Worm (Caenorhabditis elegans): ENCODE results near the gene C27D9.2.

Gene C27D9.2

ce11 chrII:4745281-4745680, 11.4 kb downstream of the C27D9.2 start:
- TF ChIP-seq C06A6.2 (GFP tag; conservative IDR thresholded peaks at IDR 0.05) (no peak; the same call in 1 of the 2 replicates), unc-130 (GFP tag; optimal IDR thresholded peaks at IDR 0.05) (no peak), ztf-26 (tag; optimal IDR thresholded peaks at IDR 0.05) (peak; percentile 76), lin-40 (tag; optimal IDR thresholded peaks at IDR 0.05) (peak; percentile 43), Y53G8AR.9 (GFP tag; conservative IDR thresholded peaks at IDR 0.05) (0 out of 2 replicates have a peak, but pooled peaks have one; percentile 45), tbp1 (GFP tag; optimal IDR thresholded peaks at IDR 0.05) (peak; percentile 28), bed-1 (GFP tag; IDR thresholded peaks at IDR 0.05) (no peak), rec-8 (tag; optimal IDR thresholded peaks at IDR 0.05) (no peak), ztf-18 (tag; optimal IDR thresholded peaks at IDR 0.05) (no peak), lin-54 (GFP tag; optimal IDR thresholded peaks at IDR 0.05) (peak; percentile 13), dox-1 (GFP tag; IDR thresholded peaks at IDR 0.05) (no peak), ztf-6 (GFP tag; IDR thresholded peaks at IDR 0.05) (no peak), akir-1 (GFP tag; optimal IDR thresholded peaks at IDR 0.05) (no peak), cebp-1 (GFP tag; IDR thresholded peaks at IDR 0.05) (no peak), cebp-1 (tag; optimal IDR thresholded peaks at IDR 0.05) (peak; percentile 31), Y95B8A.8 (GFP tag; IDR thresholded peaks at IDR 0.05) (no peak)

- no peak for TF ChIP-seq lsy-27 (tag; optimal IDR thresholded peaks at IDR 0.05; ENCODE audit: borderline replicate concordance, insufficient read depth)
- 0 out of 2 replicates have a peak, but pooled peaks have one; percentile 43 for TF ChIP-seq Y56A3A.18 (GFP tag; IDR thresholded peaks at IDR 0.05)
- TF ChIP-seq attf-6 (GFP tag; IDR thresholded peaks at IDR 0.05) = no peak
- peak; percentile 49 for TF ChIP-seq ama-1 (optimal IDR thresholded peaks at IDR 0.05)
- TF ChIP-seq ama-1 (GFP tag; optimal IDR thresholded peaks at IDR 0.05) = no peak
- TF ChIP-seq cebp-1 (GFP tag; IDR thresholded peaks at IDR 0.05) = no peak
- TF ChIP-seq cebp-1 (tag; optimal IDR thresholded peaks at IDR 0.05) = peak; percentile 0
- peak; percentile 45 for TF ChIP-seq nhr-80 (tag; optimal IDR thresholded peaks at IDR 0.05)
- TF ChIP-seq madf-8 (GFP tag; conservative IDR thresholded peaks at IDR 0.05) = no peak
- peak; percentile 20; the same call in 1 of the 2 replicates for TF ChIP-seq madf-6 (GFP tag; IDR thresholded peaks at IDR 0.05)
- TF ChIP-seq hmg-1.2 (GFP tag; IDR thresholded peaks at IDR 0.05) = 0 out of 2 replicates have a peak, but pooled peaks have one; percentile 7
Measured at ce11 chrII:4741527-4742187, 15.0 kb downstream of the C27D9.2 start, which contains the start of gene acs-11. acs-11 (plus strand) TSS chrII:4742137.

DNA sequence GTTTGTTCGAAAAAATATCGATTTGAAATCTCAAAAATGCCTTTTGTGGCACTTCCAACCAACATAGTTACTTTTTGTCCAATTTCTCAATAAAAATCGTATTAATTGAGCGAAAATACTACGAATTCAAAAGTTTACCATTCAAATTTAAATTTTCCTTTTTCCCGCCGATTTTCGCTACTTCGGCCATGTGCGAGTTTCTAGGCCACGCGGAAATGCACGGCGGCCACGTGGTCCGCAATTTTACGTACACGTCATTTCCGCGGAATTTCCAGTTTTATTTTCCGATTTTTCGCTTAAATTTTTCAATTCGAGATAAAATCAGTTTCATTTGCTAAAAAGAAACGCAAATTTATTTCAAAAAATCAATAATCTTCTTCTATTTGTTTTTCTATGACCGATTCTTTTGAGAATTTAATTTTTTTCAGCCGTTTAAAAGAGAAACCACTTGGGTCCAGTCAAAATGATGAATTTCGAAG, 16.6 kb downstream of the C27D9.2 start, which contains the start of gene eas-1:
Gene eas-1 (plus strand): TSS at position 429 of the 479 bp plus-strand sequence.
- TF ChIP-seq tlf-1 (GFP tag; optimal IDR thresholded peaks at IDR 0.05) = peak; percentile 20
- no peak for TF ChIP-seq hlh-26 (GFP tag; conservative IDR thresholded peaks at IDR 0.05)
- no peak for TF ChIP-seq C17E4.6 (GFP tag; IDR thresholded peaks at IDR 0.05)
- TF ChIP-seq pbrm-1 (GFP tag; IDR thresholded peaks at IDR 0.05) = peak; percentile 53; the same call in 1 of the 2 replicates
- no peak for TF ChIP-seq ceh-79 (tag; optimal IDR thresholded peaks at IDR 0.05)
- no peak for TF ChIP-seq fkh-3 (tag; optimal IDR thresholded peaks at IDR 0.05)
- TF ChIP-seq B0336.3 (GFP tag; IDR thresholded peaks at IDR 0.05) = no peak
- TF ChIP-seq athp-1 (tag; optimal IDR thresholded peaks at IDR 0.05) = peak; percentile 33
- no peak for TF ChIP-seq Y53G8AR.9 (GFP tag; conservative IDR thresholded peaks at IDR 0.05)
- peak; percentile 27 for TF ChIP-seq nhr-80 (tag; optimal IDR thresholded peaks at IDR 0.05)
- 0 out of 2 replicates have a peak, but pooled peaks have one; percentile 23 for TF ChIP-seq hmg-1.2 (GFP tag; IDR thresholded peaks at IDR 0.05)
- TF ChIP-seq chd-7 (tag; optimal IDR thresholded peaks at IDR 0.05) = peak; percentile 24
- peak; percentile 8 for TF ChIP-seq F22D6.2 (tag; optimal IDR thresholded peaks at IDR 0.05)
- no peak for TF ChIP-seq zfh-2 (GFP tag; conservative IDR thresholded peaks at IDR 0.05)
- TF ChIP-seq nfyb-1 (GFP tag; IDR thresholded peaks at IDR 0.05) = no peak
- TF ChIP-seq gei-17 (GFP tag; optimal IDR thresholded peaks at IDR 0.05) = no peak
- no peak for TF ChIP-seq die-1 (tag; optimal IDR thresholded peaks at IDR 0.05)
- no peak for TF ChIP-seq ztf-6 (GFP tag; IDR thresholded peaks at IDR 0.05)
- TF ChIP-seq ccch-3 (GFP tag; optimal IDR thresholded peaks at IDR 0.05) = peak; percentile 37
- peak; percentile 79 for TF ChIP-seq lir-1 (GFP tag; conservative IDR thresholded peaks at IDR 0.05)
- TF ChIP-seq mcd-1 (GFP tag; IDR thresholded peaks at IDR 0.05) = no peak; the same call in none of the 2 replicates
- TF ChIP-seq efl-1 (GFP tag; optimal IDR thresholded peaks at IDR 0.05) = peak; percentile 82
- TF ChIP-seq ceh-58 (GFP tag; IDR thresholded peaks at IDR 0.05) = no peak
- no peak for TF ChIP-seq mes-4 (tag; optimal IDR thresholded peaks at IDR 0.05)
- TF ChIP-seq F10E7.11 (tag; optimal IDR thresholded peaks at IDR 0.05) = no peak
